Worm (Caenorhabditis elegans) whole organism, L4 larva: ENCODE measurements around the gene K01A12.2.

Source experiments
- F26F4.8 ChIP-seq: fragments of 200-800 bp; sonication (Bioruptor generic); conservative IDR thresholded peaks from 2 replicates; pipeline ENCODE4 v1.3.6; 2022; ENCODE audit warnings: missing genetic modification characterization, missing compliant biosample characterization
- F37D6.2 ChIP-seq: sonication (generic microtip); optimal IDR thresholded peaks from 2 replicates; lab custom pipeline; 2016; ENCODE audit warnings: mild to moderate bottlenecking, missing genetic modification characterization, missing compliant biosample characterization
- F49E8.2 ChIP-seq: sonication (generic microtip); optimal IDR thresholded peaks from 2 replicates; lab custom pipeline; 2016; ENCODE audit warnings: missing compliant biosample characterization, mild to moderate bottlenecking, missing genetic modification characterization, borderline replicate concordance
- Y48G9A.11 ChIP-seq: fragments of 200-800 bp; sonication (Bioruptor generic); IDR thresholded peaks from 2 replicates; pipeline ENCODE4 v1.3.6; 2022; ENCODE audit warnings: missing genetic modification reagents, missing genetic modification characterization, missing compliant biosample characterization
- Y5F2A.4 ChIP-seq: fragments of 200-800 bp; sonication (Bioruptor generic); optimal IDR thresholded peaks from 2 replicates; lab custom pipeline; 2018; ENCODE audit warnings: mild to moderate bottlenecking, missing genetic modification characterization, missing compliant biosample characterization
- aha-1 ChIP-seq: fragments of 150-350 bp; peaks from one replicate; lab custom pipeline; 2014; ENCODE audit warnings: missing biosample characterization, missing genetic modification characterization
- aly-2 ChIP-seq: sonication (generic microtip); optimal IDR thresholded peaks from 2 replicates; lab custom pipeline; 2018; ENCODE audit warnings: missing biosample characterization, missing genetic modification characterization
- arid-1 ChIP-seq: fragments of 200-800 bp; sonication (Bioruptor generic); conservative IDR thresholded peaks from 2 replicates; pipeline ENCODE4 v1.3.6; 2022; ENCODE audit warnings: missing genetic modification reagents, missing genetic modification characterization, missing compliant biosample characterization
- ceh-44 ChIP-seq: fragments of 200-800 bp; sonication (Bioruptor generic); IDR thresholded peaks from 2 replicates; pipeline ENCODE4 v1.3.6; 2022; ENCODE audit warnings: missing genetic modification reagents, missing genetic modification characterization, missing compliant biosample characterization
- cey-2 ChIP-seq: sonication (generic microtip); optimal IDR thresholded peaks from 3 replicates; lab custom pipeline; 2017; ENCODE audit warnings: missing genetic modification characterization, mild to moderate bottlenecking, missing compliant biosample characterization, antibody characterized with exemption, borderline replicate concordance; ENCODE audit not compliant: insufficient read depth
- ctbp-1 ChIP-seq: fragments of 200-800 bp; sonication (Bioruptor generic); IDR thresholded peaks from 2 replicates; pipeline ENCODE4 v1.3.6; 2022; ENCODE audit warnings: missing genetic modification reagents, missing genetic modification characterization, missing compliant biosample characterization
- daf-16 ChIP-seq, 3 experiments: sonication (generic microtip); optimal IDR thresholded peaks; 2 replicates each; lab custom pipeline; 2016 to 2017; ENCODE audit warnings: missing genetic modification characterization in 3 of 3, missing genetic modification reagents in 3 of 3, mild to moderate bottlenecking in 2 of 3, missing compliant biosample characterization in 2 of 3, missing biosample characterization in 1 of 3, moderate library complexity in 1 of 3
- dmd-6 ChIP-seq: fragments of 200-800 bp; sonication (Bioruptor generic); IDR thresholded peaks from 2 replicates; pipeline ENCODE4 v1.3.6; 2022; ENCODE audit warnings: missing genetic modification reagents, missing genetic modification characterization, missing compliant biosample characterization
- dmd-8 ChIP-seq: fragments of 200-800 bp; sonication (Bioruptor generic); IDR thresholded peaks from 2 replicates; pipeline ENCODE4 v1.3.6; 2022; ENCODE audit warnings: missing genetic modification characterization, missing compliant biosample characterization
- dmd-9 ChIP-seq: fragments of 200-800 bp; sonication (Bioruptor generic); IDR thresholded peaks from 2 replicates; pipeline ENCODE4 v1.3.6; 2022; ENCODE audit warnings: missing genetic modification reagents, missing genetic modification characterization, missing compliant biosample characterization
- dpl-1 ChIP-seq: fragments of 150-350 bp; optimal IDR thresholded peaks from 2 replicates; lab custom pipeline; 2014; ENCODE audit warnings: missing biosample characterization, missing genetic modification reagents, missing genetic modification characterization
- duxl-1 ChIP-seq: sonication (generic microtip); optimal IDR thresholded peaks from 2 replicates; lab custom pipeline; 2016; ENCODE audit warnings: mild to moderate bottlenecking, missing genetic modification characterization, moderate library complexity, missing compliant biosample characterization; ENCODE audit not compliant: poor library complexity
- dve-1 ChIP-seq: sonication (generic microtip); optimal IDR thresholded peaks from 2 replicates; lab custom pipeline; 2017; ENCODE audit warnings: antibody characterized with exemption, mild to moderate bottlenecking, missing genetic modification characterization, missing compliant biosample characterization; ENCODE audit not compliant: insufficient read depth
- egl-43 ChIP-seq: fragments of 200-800 bp; sonication (Bioruptor generic); IDR thresholded peaks from 2 replicates; pipeline ENCODE4 v1.3.6; 2022; ENCODE audit warnings: missing genetic modification reagents, missing genetic modification characterization, missing compliant biosample characterization
- hmg-1.1 ChIP-seq: fragments of 200-800 bp; sonication (Bioruptor generic); IDR thresholded peaks from 2 replicates; pipeline ENCODE4 v1.3.6; 2022; ENCODE audit warnings: missing genetic modification reagents, missing genetic modification characterization, missing compliant biosample characterization
- lim-7 ChIP-seq: fragments of 200-800 bp; sonication (Bioruptor generic); IDR thresholded peaks from 2 replicates; pipeline ENCODE4 v1.3.6; 2022; ENCODE audit warnings: missing genetic modification characterization, missing compliant biosample characterization
- lin-38 ChIP-seq: fragments of 200-800 bp; sonication (Bioruptor generic); IDR thresholded peaks from 2 replicates; pipeline ENCODE4 v1.3.6; 2022; ENCODE audit warnings: missing genetic modification reagents, missing genetic modification characterization, missing compliant biosample characterization
- lir-3 ChIP-seq: sonication (generic microtip); optimal IDR thresholded peaks from 2 replicates; lab custom pipeline; 2016; ENCODE audit warnings: mild to moderate bottlenecking, missing genetic modification characterization, missing compliant biosample characterization
- lsy-2 ChIP-seq, 2 experiments: fragments of 150-350 bp in 1 of 2; sonication (generic microtip) in 1 of 2; optimal IDR thresholded peaks; 2 replicates each; lab custom pipeline; 2014 to 2017; ENCODE audit warnings: missing biosample characterization in 2 of 2, missing genetic modification characterization in 2 of 2
- madf-5 ChIP-seq, 2 experiments: fragments of 200-800 bp; sonication (Bioruptor generic); IDR thresholded peaks; 2 replicates each; pipeline ENCODE4 v1.3.6; 2022; ENCODE audit warnings: missing compliant biosample characterization in 2 of 2, missing genetic modification characterization in 2 of 2
- mdt-29 ChIP-seq: fragments of 200-800 bp; sonication (Bioruptor generic); IDR thresholded peaks from 2 replicates; pipeline ENCODE4 v1.3.6; 2022; ENCODE audit warnings: missing genetic modification reagents, missing genetic modification characterization, missing compliant biosample characterization
- mep-1 ChIP-seq: fragments of 150-350 bp; sonication (generic microtip); optimal IDR thresholded peaks from 3 replicates; lab custom pipeline; 2014; ENCODE audit warnings: missing biosample characterization, missing genetic modification characterization
- mes-2 ChIP-seq: sonication (generic microtip); optimal IDR thresholded peaks from 2 replicates; lab custom pipeline; 2016; ENCODE audit warnings: missing genotype, mild to moderate bottlenecking, missing genetic modification characterization, missing compliant biosample characterization; ENCODE audit not compliant: poor library complexity, severe bottlenecking
- nhr-102 ChIP-seq: sonication (generic microtip); optimal IDR thresholded peaks from 2 replicates; lab custom pipeline; 2016; ENCODE audit warnings: mild to moderate bottlenecking, missing genetic modification characterization, moderate library complexity, missing compliant biosample characterization
- nhr-41 ChIP-seq: fragments of 200-800 bp; sonication (Bioruptor generic); IDR thresholded peaks from 2 replicates; pipeline ENCODE4 v1.3.6; 2022; ENCODE audit warnings: missing genetic modification reagents, missing genetic modification characterization, missing compliant biosample characterization
- nhr-48 ChIP-seq: sonication (generic microtip); optimal IDR thresholded peaks from 2 replicates; lab custom pipeline; 2016; ENCODE audit warnings: mild to moderate bottlenecking, missing genetic modification characterization, missing compliant biosample characterization
- pha-4 ChIP-seq, 2 experiments: fragments of 150-350 bp in 1 of 2; fragments of 200-800 bp in 1 of 2; sonication (Bioruptor generic) in 1 of 2; IDR thresholded peaks in 1 of 2; optimal IDR thresholded peaks in 1 of 2; 2 replicates each; pipeline versions ENCODE4 v1.3.6 to Lab custom; 2014 to 2022; ENCODE audit warnings: missing genetic modification characterization in 2 of 2, missing genetic modification reagents in 2 of 2, missing biosample characterization in 1 of 2, missing compliant biosample characterization in 1 of 2
- snpc-1.2 ChIP-seq: fragments of 200-800 bp; sonication (Bioruptor generic); IDR thresholded peaks from 2 replicates; pipeline ENCODE4 v1.3.6; 2022; ENCODE audit warnings: missing genetic modification reagents, missing genetic modification characterization, missing compliant biosample characterization
- snpc-4 ChIP-seq: fragments of 150-350 bp; optimal IDR thresholded peaks from 2 replicates; lab custom pipeline; 2014; ENCODE audit warnings: missing biosample characterization, missing genetic modification characterization
- spr-1 ChIP-seq: sonication (generic microtip); optimal IDR thresholded peaks from 2 replicates; lab custom pipeline; 2016; ENCODE audit warnings: mild to moderate bottlenecking, missing genetic modification characterization, missing compliant biosample characterization
- tra-1 ChIP-seq: fragments of 200-800 bp; sonication (Bioruptor generic); IDR thresholded peaks from 2 replicates; pipeline ENCODE4 v1.3.6; 2022; ENCODE audit warnings: missing genetic modification reagents, missing genetic modification characterization, missing compliant biosample characterization
- unc-130 ChIP-seq: sonication (generic microtip); optimal IDR thresholded peaks from 2 replicates; lab custom pipeline; 2016; ENCODE audit warnings: missing genetic modification reagents, missing genetic modification characterization, missing compliant biosample characterization
- vab-7 ChIP-seq: fragments of 200-800 bp; sonication (Bioruptor generic); IDR thresholded peaks from 2 replicates; pipeline ENCODE4 v1.3.6; 2022; ENCODE audit warnings: missing genetic modification reagents, missing genetic modification characterization, missing compliant biosample characterization
- zfp-3 ChIP-seq: fragments of 200-800 bp; sonication (Bioruptor generic); conservative IDR thresholded peaks from 2 replicates; pipeline ENCODE4 v1.3.6; 2022; ENCODE audit warnings: missing genetic modification reagents, missing genetic modification characterization, missing compliant biosample characterization

K01A12.2 gene

ce11 chrX:8640654-8641053 lies 27.5 kb downstream of the K01A12.2 start:
- peak; percentile 70 for TF ChIP-seq lin-38 (GFP tag; lab: Robert Waterston, UW)
- TF ChIP-seq Y5F2A.4 (GFP tag; lab: Kevin White, UChicago) = peak; percentile 20
- peak; percentile 21 for TF ChIP-seq nhr-48
- TF ChIP-seq dmd-6 (GFP tag; lab: Robert Waterston, UW) = peak; percentile 43; the same call in 1 of the 2 replicates
- TF ChIP-seq snpc-4 (tag; lab: Kevin White, UChicago) = no peak
- TF ChIP-seq ctbp-1 (GFP tag; lab: Robert Waterston, UW) = 0 out of 2 replicates have a peak, but pooled peaks have one; percentile 40
- TF ChIP-seq aha-1 (tag; lab: Kevin White, UChicago) = peak; percentile 34
- TF ChIP-seq pha-4 (GFP tag; IDR thresholded peaks at IDR 0.05; lab: Robert Waterston, UW) = peak; percentile 79
- TF ChIP-seq pha-4 (tag; optimal IDR thresholded peaks at IDR 0.05; lab: Kevin White, UChicago) = no peak
- peak; percentile 53 for TF ChIP-seq dve-1
- no peak for TF ChIP-seq lir-3 (tag; lab: Kevin White, UChicago)
- 0 out of 2 replicates have a peak, but pooled peaks have one; percentile 19 for TF ChIP-seq zfp-3 (GFP tag; lab: Robert Waterston, UW)
- peak; percentile 74 for TF ChIP-seq snpc-1.2 (GFP tag; lab: Robert Waterston, UW)
- TF ChIP-seq unc-130 (GFP tag; lab: Kevin White, UChicago) = peak; percentile 34
- peak; percentile 49 for TF ChIP-seq nhr-102
- peak; percentile 51 for TF ChIP-seq duxl-1 (tag; lab: Kevin White, UChicago)
- peak; percentile 78 for TF ChIP-seq lim-7
- peak; percentile 80; the same call in 1 of the 2 replicates for TF ChIP-seq tra-1 (GFP tag; lab: Robert Waterston, UW)
- peak; percentile 67; the same call in 1 of the 2 replicates for TF ChIP-seq egl-43 (GFP tag; lab: Robert Waterston, UW)
- no peak for TF ChIP-seq nhr-41
- TF ChIP-seq madf-5 (GFP tag; IDR thresholded peaks at IDR 0.05; lab: Robert Waterston, UW) = peak in 1 of 2 experiments; percentile 63; a peak in 1 of 4 replicates
- 0 out of 2 replicates have a peak, but pooled peaks have one; percentile 10 for TF ChIP-seq hmg-1.1 (GFP tag; lab: Robert Waterston, UW)
- no peak for TF ChIP-seq dpl-1 (GFP tag; lab: Kevin White, UChicago)
- peak; percentile 29 for TF ChIP-seq spr-1
- peak; percentile 50 for TF ChIP-seq F49E8.2 (tag; lab: Kevin White, UChicago)
- TF ChIP-seq dmd-8 (GFP tag; lab: Robert Waterston, UW) = peak; percentile 80
- peak; percentile 9 to 81 for TF ChIP-seq daf-16 (GFP tag; optimal IDR thresholded peaks at IDR 0.05; lab: Kevin White, UChicago)
- TF ChIP-seq daf-16 (tag; optimal IDR thresholded peaks at IDR 0.05; lab: Kevin White, UChicago) = peak; percentile 57
- 0 out of 2 replicates have a peak, but pooled peaks have one; percentile 45 for TF ChIP-seq F26F4.8 (GFP tag; lab: Robert Waterston, UW)
- peak; percentile 62 for TF ChIP-seq vab-7 (GFP tag; lab: Robert Waterston, UW)
- TF ChIP-seq mep-1 (tag; lab: Kevin White, UChicago) = peak; percentile 34
- no peak for TF ChIP-seq aly-2
- TF ChIP-seq lsy-2 (tag; optimal IDR thresholded peaks at IDR 0.05; lab: Kevin White, UChicago) = no peak
- 0 out of 2 replicates have a peak, but pooled peaks have one; percentile 57 for TF ChIP-seq arid-1 (GFP tag; lab: Robert Waterston, UW)
- TF ChIP-seq dmd-9 (GFP tag; lab: Robert Waterston, UW) = no peak
- peak; percentile 62; the same call in 1 of the 2 replicates for TF ChIP-seq mdt-29 (GFP tag; lab: Robert Waterston, UW)
- TF ChIP-seq F37D6.2 (tag; lab: Kevin White, UChicago) = no peak
- TF ChIP-seq Y48G9A.11 (GFP tag; lab: Robert Waterston, UW) = 0 out of 2 replicates have a peak, but pooled peaks have one; percentile 14
- no peak for TF ChIP-seq cey-2 (tag; lab: Kevin White, UChicago)
- peak; percentile 65 for TF ChIP-seq mes-2 (tag; lab: Kevin White, UChicago)
- peak; percentile 65 for TF ChIP-seq ceh-44 (GFP tag; lab: Robert Waterston, UW)
